Fruit fly (Drosophila melanogaster): ENCODE measurements around the gene Gbeta76C.

The Gbeta76C gene

dm6 chr3L:19674317-19674716 lies 13.1 kb upstream of the Gbeta76C start (continued):
- TF ChIP-seq Eip78C (GFP tag) = peak; percentile 87
- TF ChIP-seq CG10631 (GFP tag; optimal IDR thresholded peaks at IDR 0.05) = peak; percentile 34
- TF ChIP-seq CG10669 (GFP tag; optimal IDR thresholded peaks at IDR 0.05) = peak; percentile 43
- peak; percentile 44 for TF ChIP-seq CG3032 (tag; optimal IDR thresholded peaks at IDR 0.05)
- peak; percentile 14 for TF ChIP-seq CG11902 (GFP tag; optimal IDR thresholded peaks at IDR 0.05)
- TF ChIP-seq vri (GFP tag; optimal IDR thresholded peaks at IDR 0.05) = peak; percentile 12
- TF ChIP-seq dac (GFP tag; optimal IDR thresholded peaks at IDR 0.05) = no peak
- peak; percentile 55 for TF ChIP-seq cyc (GFP tag; optimal IDR thresholded peaks at IDR 0.05)

dm6 chr3L:19676050-19676449 lies 11.4 kb upstream of the Gbeta76C start:
- TF ChIP-seq Met (GFP tag; optimal IDR thresholded peaks at IDR 0.05) = peak; percentile 52
- TF ChIP-seq Sox15 (GFP tag; optimal IDR thresholded peaks at IDR 0.05) = no peak
- peak; percentile 13 for TF ChIP-seq CG9139 (GFP tag; optimal IDR thresholded peaks at IDR 0.05)
- peak; percentile 16 for TF ChIP-seq pdm3 (GFP tag; optimal IDR thresholded peaks at IDR 0.05)
- peak; percentile 39 for TF ChIP-seq CG6808 (GFP tag; optimal IDR thresholded peaks at IDR 0.05)
- no peak for TF ChIP-seq Hr38 (GFP tag; optimal IDR thresholded peaks at IDR 0.05)
- TF ChIP-seq svp (GFP tag) = peak; percentile 76
- TF ChIP-seq acj6 (GFP tag; optimal IDR thresholded peaks at IDR 0.05) = peak; percentile 25
- peak; percentile 42 for TF ChIP-seq cyc (GFP tag; optimal IDR thresholded peaks at IDR 0.05)
- peak; percentile 19 for TF ChIP-seq CG11762 (GFP tag; optimal IDR thresholded peaks at IDR 0.05; ENCODE audit: insufficient read depth)
- TF ChIP-seq Gug (GFP tag; IDR thresholded peaks at IDR 0.05) = no peak
- no peak for TF ChIP-seq Ets96B (tag; optimal IDR thresholded peaks at IDR 0.05)
- TF ChIP-seq Eip78C (GFP tag) = peak; percentile 82
- TF ChIP-seq Blimp-1 (GFP tag; optimal IDR thresholded peaks at IDR 0.05) = no peak
- TF ChIP-seq eg (GFP tag; IDR thresholded peaks at IDR 0.05) = no peak
- peak; percentile 15 for TF ChIP-seq CG11902 (GFP tag; optimal IDR thresholded peaks at IDR 0.05)
- peak; percentile 35 for TF ChIP-seq spab (GFP tag; optimal IDR thresholded peaks at IDR 0.05)
- peak; percentile 48; the same call in 1 of the 3 replicates for TF ChIP-seq CG8119 (GFP tag; IDR thresholded peaks at IDR 0.05)
- TF ChIP-seq Ets21C (GFP tag; optimal IDR thresholded peaks at IDR 0.05) = no peak
- peak; percentile 21 for TF ChIP-seq Sox14 (GFP tag; optimal IDR thresholded peaks at IDR 0.05)
- peak; percentile 52 for TF ChIP-seq lz (GFP tag; optimal IDR thresholded peaks at IDR 0.05)
- TF ChIP-seq CG31627 (GFP tag; optimal IDR thresholded peaks at IDR 0.05) = peak; percentile 27
- no peak for TF ChIP-seq CG11294 (GFP tag; IDR thresholded peaks at IDR 0.05)
- TF ChIP-seq CG7368 (GFP tag; optimal IDR thresholded peaks at IDR 0.05) = no peak
- peak; percentile 37 for TF ChIP-seq Hr39 (GFP tag; optimal IDR thresholded peaks at IDR 0.05)
- TF ChIP-seq fd59A (GFP tag; optimal IDR thresholded peaks at IDR 0.05) = peak; percentile 13
- TF ChIP-seq salr (GFP tag; optimal IDR thresholded peaks at IDR 0.05) = no peak
- no peak for TF ChIP-seq fkh (GFP tag; optimal IDR thresholded peaks at IDR 0.05)
- TF ChIP-seq CG6276 (GFP tag; optimal IDR thresholded peaks at IDR 0.05) = peak; percentile 1
- no peak for TF ChIP-seq CG8319 (GFP tag; optimal IDR thresholded peaks at IDR 0.05)
- no peak for TF ChIP-seq CG16779 (tag; optimal IDR thresholded peaks at IDR 0.05)
- no peak for TF ChIP-seq Eip93F (GFP tag; optimal IDR thresholded peaks at IDR 0.05)
- peak; percentile 32 for TF ChIP-seq CG10669 (GFP tag; optimal IDR thresholded peaks at IDR 0.05)
- TF ChIP-seq CG10631 (GFP tag; optimal IDR thresholded peaks at IDR 0.05) = peak; percentile 39
- no peak for TF ChIP-seq CG6854 (GFP tag; optimal IDR thresholded peaks at IDR 0.05)
- TF ChIP-seq net (GFP tag; optimal IDR thresholded peaks at IDR 0.05) = no peak
- peak; percentile 55 for TF ChIP-seq Eip75B (GFP tag; optimal IDR thresholded peaks at IDR 0.05)
- TF ChIP-seq CG32006 (GFP tag; optimal IDR thresholded peaks at IDR 0.05) = peak; percentile 56
- TF ChIP-seq Smox (GFP tag; optimal IDR thresholded peaks at IDR 0.05) = no peak
- TF ChIP-seq fd85E (GFP tag; optimal IDR thresholded peaks at IDR 0.05) = no peak
- peak; percentile 37 for TF ChIP-seq achi (GFP tag; optimal IDR thresholded peaks at IDR 0.05)
- TF ChIP-seq dac (GFP tag; optimal IDR thresholded peaks at IDR 0.05) = peak; percentile 7
- peak; percentile 19 for TF ChIP-seq CG3032 (tag; optimal IDR thresholded peaks at IDR 0.05)
- TF ChIP-seq CG6792 (GFP tag; optimal IDR thresholded peaks at IDR 0.05) = peak; percentile 51
- no peak for TF ChIP-seq CG8632 (GFP tag; optimal IDR thresholded peaks at IDR 0.05)
- TF ChIP-seq Sox102F (GFP tag; optimal IDR thresholded peaks at IDR 0.05) = peak; percentile 15
- peak; percentile 5 for TF ChIP-seq CG4318 (GFP tag; optimal IDR thresholded peaks at IDR 0.05)
- TF ChIP-seq CG34406 (GFP tag; optimal IDR thresholded peaks at IDR 0.05) = peak; percentile 40
- TF ChIP-seq Lpt (GFP tag; optimal IDR thresholded peaks at IDR 0.05) = no peak
